Fruit fly (Drosophila melanogaster) whole organism, prepupa: ENCODE measurements around the gene CG5850.
A peak's percentile ranks its signal among the peaks of the same experiment; 100 is the strongest.

Experiments used
- CG10669 ChIP-seq: fragments of 200-800 bp; sonication (Bioruptor generic); optimal IDR thresholded peaks from 3 replicates; lab custom pipeline; 2018; ENCODE audit warnings: missing biosample characterization, mild to moderate bottlenecking, missing genetic modification characterization, moderate library complexity
- CG1621 ChIP-seq: fragments of 200-800 bp; sonication (Bioruptor generic); optimal IDR thresholded peaks from 3 replicates; lab custom pipeline; 2018; ENCODE audit warnings: missing biosample characterization, mild to moderate bottlenecking, missing genetic modification characterization
- CG16779 ChIP-seq: fragments of 200-800 bp; sonication (Bioruptor generic); optimal IDR thresholded peaks from 3 replicates; lab custom pipeline; 2017; ENCODE audit warnings: missing biosample characterization, mild to moderate bottlenecking, missing genetic modification characterization
- CG3032 ChIP-seq: fragments of 200-800 bp; optimal IDR thresholded peaks from 2 replicates; lab custom pipeline; 2019; ENCODE audit warnings: missing biosample characterization, mild to moderate bottlenecking, missing genetic modification characterization, moderate library complexity
- CG8319 ChIP-seq: fragments of 200-800 bp; sonication (Bioruptor generic); optimal IDR thresholded peaks from 3 replicates; lab custom pipeline; 2016; ENCODE audit warnings: missing biosample characterization, missing genetic modification characterization
- Ets21C ChIP-seq: fragments of 200-800 bp; sonication (Bioruptor generic); optimal IDR thresholded peaks from 3 replicates; lab custom pipeline; 2016; ENCODE audit warnings: missing biosample characterization, missing genetic modification characterization
- Hr38 ChIP-seq: sonication (Bioruptor generic); optimal IDR thresholded peaks from 2 replicates; lab custom pipeline; 2016; ENCODE audit warnings: missing biosample characterization, missing genetic modification characterization
- Hr4 ChIP-seq: fragments of 200-800 bp; sonication (Bioruptor generic); optimal IDR thresholded peaks from 3 replicates; lab custom pipeline; 2016; ENCODE audit warnings: missing biosample characterization, missing genetic modification characterization
- Lpt ChIP-seq: fragments of 200-800 bp; sonication (Bioruptor generic); optimal IDR thresholded peaks from 3 replicates; lab custom pipeline; 2016; ENCODE audit warnings: missing biosample characterization, missing genetic modification characterization
- Sox102F ChIP-seq: fragments of 200-800 bp; sonication (Bioruptor generic); optimal IDR thresholded peaks from 2 replicates; lab custom pipeline; 2016; ENCODE audit warnings: missing biosample characterization, mild to moderate bottlenecking, missing genetic modification characterization
- Sox15 ChIP-seq: fragments of 200-800 bp; sonication (Bioruptor generic); optimal IDR thresholded peaks from 3 replicates; lab custom pipeline; 2016; ENCODE audit warnings: missing biosample characterization, missing genetic modification characterization
- spab ChIP-seq: fragments of 200-800 bp; sonication (Bioruptor generic); optimal IDR thresholded peaks from 2 replicates; lab custom pipeline; 2017; ENCODE audit warnings: missing biosample characterization, mild to moderate bottlenecking, missing genetic modification characterization, missing genetic modification reagents
- ss ChIP-seq, 2 experiments: fragments of 200-800 bp; sonication (Bioruptor generic); optimal IDR thresholded peaks; 2 replicates in 1 of 2; 3 replicates in 1 of 2; lab custom pipeline; 2017 to 2018; ENCODE audit warnings: mild to moderate bottlenecking in 2 of 2, missing biosample characterization in 2 of 2, missing genetic modification characterization in 2 of 2, moderate library complexity in 1 of 2

dm6 chr2L:9918020-9918959 is 45.5 kb downstream of the CG5850 start, which contains the start of the genes CG5885 and CG4598:
- TF ChIP-seq Hr4 (GFP tag; lab: Kevin White, UChicago) (peak; percentile 89), CG8319 (GFP tag; lab: Kevin White, UChicago) (peak; percentile 48), Sox15 (GFP tag; lab: Kevin White, UChicago) (peak; percentile 56), Hr38 (GFP tag; lab: Kevin White, UChicago) (peak; percentile 7), CG16779 (tag; lab: Kevin White, UChicago) (peak; percentile 80), CG1621 (tag; lab: Kevin White, UChicago) (peak; percentile 21), Lpt (GFP tag; lab: Kevin White, UChicago) (peak; percentile 68), ss (GFP tag; optimal IDR thresholded peaks at IDR 0.05; lab: Kevin White, UChicago) (peak; percentile 83 to 86), Ets21C (peak; percentile 57), Sox102F (peak; percentile 71), CG3032 (peak; percentile 63), spab (GFP tag; lab: Kevin White, UChicago) (peak; percentile 64), CG10669 (GFP tag; lab: Kevin White, UChicago) (peak; percentile 53)
